Worm (Caenorhabditis elegans): ENCODE measurements around the gene btb-18.

DNA sequence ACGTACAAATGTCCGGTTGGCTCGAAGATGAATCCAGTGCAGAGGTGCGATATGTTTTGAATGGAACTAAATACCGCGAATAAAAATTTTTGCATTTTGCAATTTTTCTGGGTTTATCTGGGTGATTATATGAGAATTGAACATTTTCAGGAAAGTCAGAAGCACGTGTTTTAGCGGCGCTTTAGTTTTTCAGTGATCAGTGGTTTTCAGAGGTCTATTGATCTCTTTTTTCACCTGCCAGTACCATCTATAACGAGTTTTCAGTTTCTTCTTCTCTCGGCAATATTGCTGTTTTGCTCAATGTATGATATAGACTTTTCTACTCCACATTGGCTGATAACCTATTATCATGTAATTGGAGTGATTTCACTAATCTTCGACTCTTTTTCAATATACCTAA is 10.9 kb upstream of the btb-18 start, which contains the start of gene sri-63:
- TF ChIP-seq dao-5 (tag; optimal IDR thresholded peaks at IDR 0.05) (no peak), him-1 (tag; optimal IDR thresholded peaks at IDR 0.05) (no peak), W03F9.2 (tag; optimal IDR thresholded peaks at IDR 0.05) (no peak)
